Fruit fly (Drosophila melanogaster) whole organism: ENCODE results near the gene Atu.

Experiments
- pan ChIP-seq: fragments of >200 bp; optimal IDR thresholded peaks from 2 replicates; lab custom pipeline; 2017
- psq ChIP-seq: fragments of >200 bp; optimal IDR thresholded peaks from 2 replicates; lab custom pipeline; 2017
- usp ChIP-seq: fragments of >200 bp; optimal IDR thresholded peaks from 2 replicates; lab custom pipeline; 2017; ENCODE audit warnings: missing biosample characterization, missing genetic modification characterization, mixed read lengths

DNA sequence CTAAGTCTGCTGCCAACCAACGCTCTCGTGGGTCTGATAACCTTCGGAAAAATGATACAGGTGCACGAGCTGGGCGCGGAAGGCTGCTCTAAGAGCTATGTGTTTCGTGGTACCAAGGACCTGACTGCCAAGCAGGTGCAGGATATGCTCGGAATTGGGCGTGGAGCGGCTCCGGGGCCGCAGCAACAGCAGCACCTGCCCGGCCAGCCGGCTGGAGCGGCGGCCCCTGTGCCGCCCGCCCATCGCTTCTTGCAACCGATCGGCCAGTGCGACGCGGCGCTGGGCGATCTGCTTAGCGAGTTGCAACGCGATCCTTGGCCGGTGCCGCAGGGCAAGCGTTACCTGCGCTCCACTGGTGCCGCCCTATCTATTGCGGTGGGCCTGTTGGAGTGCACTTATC, 36.7 kb downstream of the Atu start:
- TF ChIP-seq psq (lab: Kevin White, UChicago) (no peak), usp (GFP tag; lab: Kevin White, UChicago) (no peak), pan (no peak)
